Fruit fly (Drosophila melanogaster): ENCODE data around the gene CG43925.

DNA sequence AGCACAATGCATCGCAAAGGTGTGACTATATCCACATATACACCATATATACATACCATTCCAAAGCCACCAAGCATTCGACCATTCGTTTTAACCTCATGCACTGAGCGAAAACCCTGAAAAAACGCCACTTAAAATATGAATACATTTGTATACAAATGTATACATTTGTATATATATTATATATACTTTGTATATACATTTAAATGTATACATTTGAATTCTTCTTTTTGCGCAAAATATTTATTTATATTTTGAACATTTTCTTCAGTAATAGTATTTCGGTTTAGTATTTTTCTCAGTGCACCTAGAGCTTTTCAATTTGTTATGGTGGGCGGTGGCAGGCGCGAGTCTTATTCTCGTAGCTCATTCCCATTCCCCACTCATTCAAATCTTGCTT is 19.9 kb upstream of the CG43925 start:
- TF ChIP-seq usp (GFP tag; optimal IDR thresholded peaks at IDR 0.05) (no peak), Dll (optimal IDR thresholded peaks at IDR 0.05) (no peak)

Measured in whole organism.